Worm (Caenorhabditis elegans): ENCODE data around the gene F36H12.4.

The F36H12.4 gene

ce11 chrIV:5281457-5281856 lies 12.6 kb downstream of the F36H12.4 start:
- TF ChIP-seq swsn-7 (tag; optimal IDR thresholded peaks at IDR 0.05) (no peak), rnt-1 (tag; optimal IDR thresholded peaks at IDR 0.05) (no peak), unc-98 (GFP tag; IDR thresholded peaks at IDR 0.05) (no peak), pax-3 (tag; optimal IDR thresholded peaks at IDR 0.05) (peak; percentile 52), ceh-63 (GFP tag; optimal IDR thresholded peaks at IDR 0.05) (no peak), nhr-77 (tag; optimal IDR thresholded peaks at IDR 0.05) (no peak), fkh-8 (tag; optimal IDR thresholded peaks at IDR 0.05) (peak; percentile 58), dsc-1 (tag; optimal IDR thresholded peaks at IDR 0.05) (peak; percentile 81), sox-4 (tag; optimal IDR thresholded peaks at IDR 0.05) (peak; percentile 2)

ce11 chrIV:5287190-5287589 lies 18.3 kb downstream of the F36H12.4 start:
- no peak for TF ChIP-seq ceh-63 (GFP tag; optimal IDR thresholded peaks at IDR 0.05)
- peak; percentile 30 for TF ChIP-seq nhr-47 (tag; optimal IDR thresholded peaks at IDR 0.05)
- peak; percentile 46 for TF ChIP-seq fkh-8 (tag; optimal IDR thresholded peaks at IDR 0.05)
- TF ChIP-seq dsc-1 (tag; optimal IDR thresholded peaks at IDR 0.05): peak; percentile 61
- no peak for TF ChIP-seq ces-1 (GFP tag; optimal IDR thresholded peaks at IDR 0.05)
- TF ChIP-seq efl-1 (optimal IDR thresholded peaks at IDR 0.05): no peak
- peak in 1 of 2 experiments; percentile 10 for TF ChIP-seq efl-1 (GFP tag; optimal IDR thresholded peaks at IDR 0.05 in 1 of 2)
- TF ChIP-seq C34B4.2 (tag; optimal IDR thresholded peaks at IDR 0.05): no peak
- TF ChIP-seq tlp-1 (tag; optimal IDR thresholded peaks at IDR 0.05): no peak
- TF ChIP-seq egl-13 (tag; optimal IDR thresholded peaks at IDR 0.05): peak; percentile 73
- no peak for TF ChIP-seq aha-1 (tag; optimal IDR thresholded peaks at IDR 0.05)
- peak; percentile 24 for TF ChIP-seq nhr-71 (tag; optimal IDR thresholded peaks at IDR 0.05)

- TF ChIP-seq ceh-82 (tag; optimal IDR thresholded peaks at IDR 0.05): no peak
- peak; percentile 55 for TF ChIP-seq sox-4 (tag; optimal IDR thresholded peaks at IDR 0.05)
- TF ChIP-seq C34B4.2 (tag; optimal IDR thresholded peaks at IDR 0.05): no peak
- peak; percentile 43 for TF ChIP-seq dsc-1 (tag; optimal IDR thresholded peaks at IDR 0.05)
- peak; percentile 76 for TF ChIP-seq fkh-8 (tag; optimal IDR thresholded peaks at IDR 0.05)
- TF ChIP-seq nhr-71 (tag; optimal IDR thresholded peaks at IDR 0.05): peak; percentile 37
- TF ChIP-seq lsy-2 (tag; optimal IDR thresholded peaks at IDR 0.05): no peak
- peak; percentile 38 for TF ChIP-seq nhr-47 (tag; optimal IDR thresholded peaks at IDR 0.05)
Measured at ce11 chrIV:5288932-5289331, 20.0 kb downstream of the F36H12.4 start.

DNA sequence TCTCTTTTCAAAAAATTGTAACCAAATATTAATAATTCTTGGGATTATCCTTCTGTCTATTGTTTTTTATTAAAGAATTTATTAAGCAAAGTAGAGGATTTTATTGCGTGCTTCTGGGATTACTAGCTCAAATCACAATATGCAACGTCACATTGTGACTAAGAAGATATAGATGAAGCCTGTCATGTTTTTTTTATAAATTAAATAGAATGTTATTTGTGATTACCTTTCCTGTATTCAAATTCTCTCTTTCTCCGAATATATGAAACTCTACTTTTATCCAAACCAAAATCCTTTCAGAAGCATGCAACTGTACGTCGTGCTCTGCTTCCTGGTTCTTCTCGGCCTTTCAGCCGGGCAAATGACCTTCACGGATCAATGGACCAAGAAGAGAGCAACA lies 21.6 kb downstream of the F36H12.4 start, which contains the start of gene nlp-47:
TSS of gene nlp-47 (plus strand) at position 301 of the 400 bp plus-strand sequence.
- peak; percentile 62 for TF ChIP-seq dsc-1 (tag; optimal IDR thresholded peaks at IDR 0.05)
- TF ChIP-seq tlp-1 (tag; optimal IDR thresholded peaks at IDR 0.05): no peak

DNA sequence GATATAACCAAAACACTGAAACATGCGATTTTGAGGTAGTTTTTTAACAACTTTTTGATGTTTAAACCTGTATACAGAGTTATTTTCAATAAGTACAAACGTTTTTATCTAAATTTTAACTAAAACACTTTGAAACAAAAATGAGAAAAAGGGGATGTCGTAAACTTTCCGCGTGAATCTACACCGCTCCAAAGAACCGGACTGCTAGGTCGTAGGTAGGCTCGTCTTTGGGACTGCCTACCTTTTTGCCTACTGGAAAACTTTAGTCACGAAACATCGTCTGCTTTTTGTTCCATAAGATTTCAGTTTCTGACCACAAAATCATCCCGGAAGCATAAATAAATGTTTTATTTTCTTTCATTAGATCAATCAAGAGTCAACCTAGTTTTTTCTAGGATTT lies 22.3 kb downstream of the F36H12.4 start:
- TF ChIP-seq efl-1 (optimal IDR thresholded peaks at IDR 0.05) (no peak), efl-1 (GFP tag; optimal IDR thresholded peaks at IDR 0.05 in 1 of 2) (no peak), unc-130 (tag; optimal IDR thresholded peaks at IDR 0.05) (no peak), elt-2 (tag; optimal IDR thresholded peaks at IDR 0.05) (no peak), irx-1 (tag; optimal IDR thresholded peaks at IDR 0.05) (no peak), unc-62 (GFP tag; optimal IDR thresholded peaks at IDR 0.05) (no peak), unc-86 (tag; optimal IDR thresholded peaks at IDR 0.05) (no peak), Y116A8C.19 (tag; optimal IDR thresholded peaks at IDR 0.05; ENCODE audit: borderline replicate concordance) (no peak), ztf-4 (tag; optimal IDR thresholded peaks at IDR 0.05) (no peak), egl-13 (tag; optimal IDR thresholded peaks at IDR 0.05) (no peak), lin-13 (GFP tag; optimal IDR thresholded peaks at IDR 0.05) (no peak), pax-3 (tag; optimal IDR thresholded peaks at IDR 0.05) (no peak), nhr-84 (tag; optimal IDR thresholded peaks at IDR 0.05) (no peak), elt-3 (tag; optimal IDR thresholded peaks at IDR 0.05) (no peak), sptf-1 (tag; optimal IDR thresholded peaks at IDR 0.05) (no peak), efl-3 (GFP tag; optimal IDR thresholded peaks at IDR 0.05) (no peak), ceh-82 (tag; optimal IDR thresholded peaks at IDR 0.05) (no peak), ceh-8 (GFP tag; optimal IDR thresholded peaks at IDR 0.05) (no peak), sox-4 (tag; optimal IDR thresholded peaks at IDR 0.05) (no peak), blmp-1 (tag; optimal IDR thresholded peaks at IDR 0.05) (no peak), ceh-63 (GFP tag; optimal IDR thresholded peaks at IDR 0.05) (no peak)
